Worm (Caenorhabditis elegans): ENCODE results near the gene R05H10.7.

R05H10.7 gene

DNA sequence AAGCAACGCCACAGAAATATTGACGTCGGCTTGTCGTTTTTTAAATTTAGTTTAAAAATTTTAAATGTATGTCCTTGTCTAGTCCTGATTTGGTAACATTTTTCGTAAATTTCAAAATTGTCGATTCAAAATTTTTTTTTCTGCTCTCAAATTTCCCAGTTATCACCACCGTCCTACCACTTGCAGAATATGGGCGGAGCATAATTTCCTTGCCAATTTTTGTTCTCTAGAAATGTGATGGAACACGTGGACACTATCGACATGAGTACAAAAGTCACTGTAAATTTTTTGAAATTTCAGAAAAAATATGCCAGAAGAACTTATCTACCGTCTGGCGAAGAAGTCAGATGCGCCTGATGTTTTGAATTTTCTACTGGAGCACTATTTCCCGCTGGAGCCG lies at the start of gene R05H10.7:
Gene R05H10.7 (plus strand): TSS at position 301 of the 400 bp plus-strand sequence.
- TF ChIP-seq nhr-85 (tag) (peak; percentile 23), fkh-8 (tag; optimal IDR thresholded peaks at IDR 0.05) (no peak)

DNA sequence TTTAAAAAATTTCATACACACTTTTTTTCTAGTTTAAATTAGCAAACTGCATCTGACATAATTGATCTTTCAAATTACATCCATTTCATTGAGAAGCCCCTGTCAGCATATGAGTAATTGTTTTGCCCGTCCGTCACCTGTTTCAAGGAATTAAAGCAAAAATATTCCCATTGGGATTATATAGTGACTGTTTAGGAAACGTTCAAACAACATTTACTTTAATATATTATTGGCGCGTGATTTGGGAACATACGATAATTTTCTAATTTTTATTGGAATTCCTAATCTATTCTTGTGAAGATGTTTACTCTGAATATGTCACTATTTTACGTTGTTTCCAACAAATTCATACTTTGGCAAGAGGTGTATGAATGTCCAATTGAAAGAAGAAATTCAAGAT lies 49.6 kb upstream of the R05H10.7 start, which contains the start of gene srt-11:
Gene srt-11 (plus strand): TSS at position 301 of the 400 bp plus-strand sequence.
- no peak for TF ChIP-seq tbx-2 (tag; optimal IDR thresholded peaks at IDR 0.05)
- TF ChIP-seq lsy-2 (tag; optimal IDR thresholded peaks at IDR 0.05) = no peak
- no peak for TF ChIP-seq elt-3 (tag; optimal IDR thresholded peaks at IDR 0.05)
- TF ChIP-seq fkh-8 (tag; optimal IDR thresholded peaks at IDR 0.05) = no peak
- TF ChIP-seq unc-30 (tag; optimal IDR thresholded peaks at IDR 0.05) = no peak
- no peak for TF ChIP-seq hpl-2 (GFP tag; optimal IDR thresholded peaks at IDR 0.05)
- no peak for TF ChIP-seq F16B12.6 (tag; optimal IDR thresholded peaks at IDR 0.05)
- no peak for TF ChIP-seq nhr-19 (GFP tag; conservative IDR thresholded peaks at IDR 0.05)
- peak; percentile 3 for TF ChIP-seq ceh-8 (GFP tag; optimal IDR thresholded peaks at IDR 0.05)
- no peak for TF ChIP-seq efl-1 (optimal IDR thresholded peaks at IDR 0.05)
- TF ChIP-seq efl-1 (GFP tag; optimal IDR thresholded peaks at IDR 0.05 in 1 of 2) = peak in 1 of 2 experiments; percentile 51
- TF ChIP-seq hlh-4 (tag; optimal IDR thresholded peaks at IDR 0.05) = no peak

DNA sequence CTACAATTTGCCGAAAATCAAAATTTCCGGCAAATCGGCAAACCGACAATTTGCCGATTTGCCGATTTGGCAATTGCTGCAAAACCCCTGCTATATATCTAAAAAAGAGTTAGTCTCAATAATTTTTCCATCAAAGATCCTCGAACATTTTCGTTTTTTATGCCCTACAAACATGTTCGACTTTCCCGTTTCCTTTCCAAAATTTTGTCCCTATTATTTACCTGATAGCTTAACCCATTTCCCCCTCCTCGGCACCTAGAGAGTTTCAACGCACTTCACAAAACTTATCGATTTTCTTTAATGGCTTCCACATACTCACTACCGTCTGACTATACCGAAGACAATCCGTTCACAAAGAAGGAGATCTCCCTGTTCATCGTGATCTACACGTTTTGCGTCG lies 46.6 kb upstream of the R05H10.7 start, which contains the start of gene W01D2.6:
Gene W01D2.6 (plus strand): TSS at position 301 of the 400 bp plus-strand sequence.
- TF ChIP-seq efl-3 (GFP tag; optimal IDR thresholded peaks at IDR 0.05) (no peak), lin-14 (GFP tag; optimal IDR thresholded peaks at IDR 0.05) (no peak), nhr-90 (tag; optimal IDR thresholded peaks at IDR 0.05; ENCODE audit: poor library complexity) (no peak), lin-35 (GFP tag; optimal IDR thresholded peaks at IDR 0.05) (no peak)

DNA sequence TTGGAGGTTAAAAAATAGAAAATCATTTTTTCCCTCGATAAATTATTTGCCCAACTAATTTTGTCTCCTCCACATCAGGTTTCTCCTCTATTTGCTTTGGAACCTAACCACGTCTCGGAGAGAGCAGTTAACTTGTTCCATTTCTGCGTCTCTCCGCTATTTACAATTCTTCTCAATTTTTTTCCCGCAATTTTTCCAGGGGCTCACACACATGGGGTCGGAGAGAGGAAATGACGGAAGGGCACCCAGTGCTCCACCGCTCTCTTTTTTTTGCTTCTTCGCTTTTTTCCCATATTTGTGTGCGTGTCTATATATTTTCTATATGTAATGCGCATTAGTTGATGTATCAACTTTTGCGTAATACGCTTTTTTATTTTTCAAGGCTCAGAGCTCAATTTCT lies 44.7 kb upstream of the R05H10.7 start:
- TF ChIP-seq mdl-1 (tag; optimal IDR thresholded peaks at IDR 0.05) (peak in 1 of 2 experiments; percentile 42), dpl-1 (GFP tag; optimal IDR thresholded peaks at IDR 0.05) (peak in 1 of 3 experiments; percentile 62), ceh-88 (GFP tag; IDR thresholded peaks at IDR 0.05) (no peak), lsy-2 (tag; optimal IDR thresholded peaks at IDR 0.05) (peak in 1 of 2 experiments; percentile 36), ceh-8 (GFP tag; optimal IDR thresholded peaks at IDR 0.05) (no peak), fkh-8 (tag; optimal IDR thresholded peaks at IDR 0.05) (peak; percentile 27), ets-5 (GFP tag; IDR thresholded peaks at IDR 0.05) (no peak), skn-1 (tag; optimal IDR thresholded peaks at IDR 0.05) (no peak), unc-86 (tag; optimal IDR thresholded peaks at IDR 0.05) (peak; percentile 7), swsn-7 (tag; optimal IDR thresholded peaks at IDR 0.05) (peak; percentile 38), snpc-4 (tag; optimal IDR thresholded peaks at IDR 0.05) (peak; percentile 26), ceh-82 (tag; optimal IDR thresholded peaks at IDR 0.05) (peak in 1 of 3 experiments; percentile 43), efl-1 (optimal IDR thresholded peaks at IDR 0.05) (peak; percentile 42 to 45), efl-1 (GFP tag; optimal IDR thresholded peaks at IDR 0.05 in 1 of 2) (peak; percentile 27 to 35), nhr-47 (tag; optimal IDR thresholded peaks at IDR 0.05) (peak; percentile 33), nhr-77 (tag; optimal IDR thresholded peaks at IDR 0.05) (peak; percentile 71), lin-15B (tag; optimal IDR thresholded peaks at IDR 0.05) (no peak), nhr-71 (tag; optimal IDR thresholded peaks at IDR 0.05) (peak; percentile 33), nhr-11 (tag; optimal IDR thresholded peaks at IDR 0.05) (no peak), tbx-2 (tag; optimal IDR thresholded peaks at IDR 0.05) (peak; percentile 9), egl-13 (tag; optimal IDR thresholded peaks at IDR 0.05) (peak; percentile 61), lin-14 (GFP tag; optimal IDR thresholded peaks at IDR 0.05) (peak; percentile 81), fkh-10 (GFP tag; optimal IDR thresholded peaks at IDR 0.05) (peak; percentile 58), nhr-20 (tag; optimal IDR thresholded peaks at IDR 0.05) (no peak), nhr-12 (tag; optimal IDR thresholded peaks at IDR 0.05) (no peak), aly-2 (tag; optimal IDR thresholded peaks at IDR 0.05) (no peak), jun-1 (tag; optimal IDR thresholded peaks at IDR 0.05) (no peak), nhr-19 (GFP tag; conservative IDR thresholded peaks at IDR 0.05) (no peak), grh-1 (GFP tag; IDR thresholded peaks at IDR 0.05) (no peak), blmp-1 (tag; optimal IDR thresholded peaks at IDR 0.05) (no peak)

All from whole organism, L1 larva.